Fruit fly (Drosophila melanogaster) whole organism, pupa: ENCODE data around the gene CG9270.
A peak's percentile ranks its signal among the peaks of the same experiment; 100 is the strongest.

Experiments used
- CG10348 ChIP-seq: fragments of 200-800 bp; sonication (Bioruptor generic); IDR thresholded peaks from 2 replicates; pipeline ENCODE4 v1.3.6; 2022; ENCODE audit warnings: missing biosample characterization, missing genetic modification characterization
- CG12605 ChIP-seq: fragments of 200-800 bp; sonication (Bioruptor generic); IDR thresholded peaks from 2 replicates; pipeline ENCODE4 v1.3.6; 2022; ENCODE audit warnings: missing biosample characterization, missing genetic modification characterization
- CG13204 ChIP-seq: fragments of 200-800 bp; sonication (Bioruptor generic); optimal IDR thresholded peaks from 2 replicates; lab custom pipeline; 2018; ENCODE audit warnings: missing biosample characterization, mild to moderate bottlenecking, missing genetic modification characterization, moderate library complexity
- CG14655 ChIP-seq: fragments of 200-800 bp; sonication (Bioruptor generic); optimal IDR thresholded peaks from 3 replicates; lab custom pipeline; 2017; ENCODE audit warnings: mild to moderate bottlenecking, missing biosample characterization, missing genetic modification reagents, missing genetic modification characterization
- CG15710 ChIP-seq: fragments of 200-800 bp; sonication (Bioruptor generic); optimal IDR thresholded peaks from 2 replicates; lab custom pipeline; 2018; ENCODE audit warnings: missing biosample characterization, mild to moderate bottlenecking, missing genetic modification characterization, moderate library complexity
- CG17806 ChIP-seq: fragments of 200-800 bp; sonication (Bioruptor generic); optimal IDR thresholded peaks from 2 replicates; lab custom pipeline; 2018; ENCODE audit warnings: missing biosample characterization, mild to moderate bottlenecking, missing genetic modification characterization, moderate library complexity
- CG32121 ChIP-seq: fragments of 200-800 bp; sonication (Bioruptor generic); IDR thresholded peaks from 2 replicates; pipeline ENCODE4 v1.3.6; 2022; ENCODE audit warnings: missing biosample characterization, missing genetic modification characterization
- CG34367 ChIP-seq: fragments of 200-800 bp; sonication (Bioruptor generic); optimal IDR thresholded peaks from 2 replicates; lab custom pipeline; 2018; ENCODE audit warnings: missing biosample characterization, mild to moderate bottlenecking, missing genetic modification characterization
- CG4496 ChIP-seq: fragments of 200-800 bp; sonication (Bioruptor generic); IDR thresholded peaks from 3 replicates; pipeline ENCODE4 v1.3.6; 2022; ENCODE audit warnings: missing biosample characterization, missing genetic modification characterization
- CG8159 ChIP-seq: fragments of 200-800 bp; sonication (Bioruptor generic); optimal IDR thresholded peaks from 3 replicates; lab custom pipeline; 2018; ENCODE audit warnings: missing biosample characterization, mild to moderate bottlenecking, missing genetic modification characterization, moderate library complexity
- CG8301 ChIP-seq: fragments of 200-800 bp; sonication (Bioruptor generic); optimal IDR thresholded peaks from 2 replicates; lab custom pipeline; 2018; ENCODE audit warnings: missing biosample characterization, mild to moderate bottlenecking, missing genetic modification characterization
- CG9948 ChIP-seq: fragments of 200-800 bp; sonication (Bioruptor generic); optimal IDR thresholded peaks from 2 replicates; lab custom pipeline; 2018; ENCODE audit warnings: missing biosample characterization, mild to moderate bottlenecking, missing genetic modification characterization, moderate library complexity
- D1 ChIP-seq: fragments of 200-800 bp; sonication (Bioruptor generic); optimal IDR thresholded peaks from 2 replicates; lab custom pipeline; 2018; ENCODE audit warnings: missing biosample characterization, mild to moderate bottlenecking, missing genetic modification characterization, moderate library complexity
- EcR ChIP-seq: fragments of 200-800 bp; sonication (Bioruptor generic); optimal IDR thresholded peaks from 3 replicates; lab custom pipeline; 2019; ENCODE audit warnings: missing biosample characterization, missing genetic modification characterization, mild to moderate bottlenecking, moderate library complexity, missing genetic modification reagents
- Ets98B ChIP-seq: fragments of 200-800 bp; sonication (Bioruptor generic); IDR thresholded peaks from 2 replicates; pipeline ENCODE4 v1.3.6; 2022; ENCODE audit warnings: missing biosample characterization, missing genetic modification characterization
- Pif1A ChIP-seq: fragments of 200-800 bp; sonication (Bioruptor generic); optimal IDR thresholded peaks from 3 replicates; lab custom pipeline; 2016; ENCODE audit warnings: missing biosample characterization, missing genetic modification characterization
- Pif1B ChIP-seq: fragments of 200-800 bp; sonication (Bioruptor generic); optimal IDR thresholded peaks from 3 replicates; lab custom pipeline; 2016; ENCODE audit warnings: missing biosample characterization, missing genetic modification characterization
- Snoo ChIP-seq: fragments of 200-800 bp; sonication (Bioruptor generic); optimal IDR thresholded peaks from 3 replicates; lab custom pipeline; 2017; ENCODE audit warnings: missing biosample characterization, mild to moderate bottlenecking, missing genetic modification characterization, inconsistent platforms
- fd96Ca ChIP-seq: fragments of 200-800 bp; sonication (Bioruptor generic); IDR thresholded peaks from 3 replicates; pipeline ENCODE4 v1.3.6; 2022; ENCODE audit warnings: missing biosample characterization, missing genetic modification characterization
- gl ChIP-seq: fragments of 200-800 bp; sonication (Bioruptor generic); optimal IDR thresholded peaks from 2 replicates; lab custom pipeline; 2018; ENCODE audit warnings: missing biosample characterization, mild to moderate bottlenecking, missing genetic modification characterization
- rn ChIP-seq: fragments of 200-800 bp; sonication (Bioruptor generic); IDR thresholded peaks from 2 replicates; pipeline ENCODE4 v1.3.6; 2022; ENCODE audit warnings: missing biosample characterization, missing genetic modification characterization

The CG9270 gene

dm6 chr2L:20911374-20911773, 22.5 kb downstream of the CG9270 start:
- no peak for TF ChIP-seq EcR (GFP tag; lab: Kevin White, UChicago)
- TF ChIP-seq Ets98B: peak; percentile 18; the same call in 1 of the 2 replicates
- TF ChIP-seq, all 21 proteins: peak for 1

- TF ChIP-seq CG14655 (GFP tag; lab: Kevin White, UChicago): no peak
- TF ChIP-seq Ets98B: peak; percentile 14; the same call in 1 of the 2 replicates
These were observed 24.6 kb downstream of the CG9270 start for dm6 chr2L:20909301-20909700.

- TF ChIP-seq CG14655 (GFP tag; lab: Kevin White, UChicago): no peak
- peak; percentile 60 for TF ChIP-seq EcR (GFP tag; lab: Kevin White, UChicago)
- no peak for TF ChIP-seq D1 (tag; lab: Kevin White, UChicago)
- no peak; the same call in 2 of the 3 replicates for TF ChIP-seq fd96Ca (GFP tag; lab: Robert Waterston, UW)
- no peak for TF ChIP-seq CG8301 (tag; lab: Kevin White, UChicago)
- no peak for TF ChIP-seq CG9948 (tag; lab: Kevin White, UChicago)
- no peak for TF ChIP-seq CG12605 (GFP tag; lab: Robert Waterston, UW)
- TF ChIP-seq CG17806 (tag; lab: Kevin White, UChicago): no peak
- no peak for TF ChIP-seq Pif1A (GFP tag; lab: Kevin White, UChicago)
- TF ChIP-seq gl (tag; lab: Kevin White, UChicago): no peak
- TF ChIP-seq Snoo (tag; lab: Kevin White, UChicago): peak; percentile 59
- TF ChIP-seq Ets98B: no peak
- TF ChIP-seq CG8159 (tag; lab: Kevin White, UChicago): no peak
- no peak for TF ChIP-seq CG10348 (GFP tag; lab: Robert Waterston, UW)
- TF ChIP-seq CG32121: no peak
- no peak for TF ChIP-seq Pif1B
- no peak for TF ChIP-seq CG15710
These were observed 25.8 kb downstream of the CG9270 start for dm6 chr2L:20907995-20908654.

dm6 chr2L:20905025-20905424, 28.9 kb downstream of the CG9270 start:
- no peak for TF ChIP-seq EcR (GFP tag; lab: Kevin White, UChicago)
- no peak for TF ChIP-seq Ets98B
- TF ChIP-seq CG13204 (GFP tag; lab: Kevin White, UChicago): no peak
- no peak for TF ChIP-seq D1 (tag; lab: Kevin White, UChicago)
- no peak for TF ChIP-seq CG12605 (GFP tag; lab: Robert Waterston, UW)
- TF ChIP-seq CG14655 (GFP tag; lab: Kevin White, UChicago): no peak
- TF ChIP-seq CG8159 (tag; lab: Kevin White, UChicago): no peak

dm6 chr2L:20904327-20904726, 29.6 kb downstream of the CG9270 start:
- TF ChIP-seq CG32121 (no peak), EcR (GFP tag; lab: Kevin White, UChicago) (no peak), CG34367 (tag; lab: Kevin White, UChicago) (no peak), gl (tag; lab: Kevin White, UChicago) (no peak), rn (GFP tag; lab: Robert Waterston, UW) (no peak), CG15710 (no peak), Snoo (tag; lab: Kevin White, UChicago) (no peak), CG17806 (tag; lab: Kevin White, UChicago) (no peak), Ets98B (no peak), CG9948 (tag; lab: Kevin White, UChicago) (no peak), CG4496 (GFP tag; lab: Robert Waterston, UW) (no peak), fd96Ca (GFP tag; lab: Robert Waterston, UW) (no peak), Pif1B (no peak), Pif1A (GFP tag; lab: Kevin White, UChicago) (no peak), CG14655 (GFP tag; lab: Kevin White, UChicago) (no peak), CG13204 (GFP tag; lab: Kevin White, UChicago) (no peak), CG10348 (GFP tag; lab: Robert Waterston, UW) (no peak), CG8301 (tag; lab: Kevin White, UChicago) (no peak), D1 (tag; lab: Kevin White, UChicago) (no peak)

- TF ChIP-seq D1 (tag; lab: Kevin White, UChicago) (peak; percentile 28), Pif1B (no peak)
These were observed 35.3 kb downstream of the CG9270 start for dm6 chr2L:20898478-20899075.
